Fruit fly (Drosophila melanogaster): Measurements from ENCODE around the gene CG11768.

CG11768 gene

DNA sequence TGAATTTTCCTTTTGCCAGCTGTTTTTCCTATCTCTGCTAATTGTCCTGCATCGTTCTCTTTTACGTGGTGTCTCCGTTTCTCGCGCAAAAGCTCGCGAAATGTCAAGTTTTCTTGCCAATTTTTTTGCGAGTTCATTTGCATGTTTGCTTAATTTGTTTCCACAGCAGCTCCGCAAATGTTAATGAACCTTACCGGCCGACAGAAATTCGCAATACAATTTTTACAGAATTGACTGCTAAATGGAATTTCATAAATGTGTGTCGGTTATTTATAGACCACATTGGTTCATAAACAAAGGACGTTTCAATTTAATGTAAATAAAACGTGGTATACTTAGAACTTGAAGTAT, 19.2 kb downstream of the CG11768 start:
- TF ChIP-seq CTCF (optimal IDR thresholded peaks at IDR 0.05): no peak
- no peak for TF ChIP-seq CG8478 (optimal IDR thresholded peaks at IDR 0.05)

DNA sequence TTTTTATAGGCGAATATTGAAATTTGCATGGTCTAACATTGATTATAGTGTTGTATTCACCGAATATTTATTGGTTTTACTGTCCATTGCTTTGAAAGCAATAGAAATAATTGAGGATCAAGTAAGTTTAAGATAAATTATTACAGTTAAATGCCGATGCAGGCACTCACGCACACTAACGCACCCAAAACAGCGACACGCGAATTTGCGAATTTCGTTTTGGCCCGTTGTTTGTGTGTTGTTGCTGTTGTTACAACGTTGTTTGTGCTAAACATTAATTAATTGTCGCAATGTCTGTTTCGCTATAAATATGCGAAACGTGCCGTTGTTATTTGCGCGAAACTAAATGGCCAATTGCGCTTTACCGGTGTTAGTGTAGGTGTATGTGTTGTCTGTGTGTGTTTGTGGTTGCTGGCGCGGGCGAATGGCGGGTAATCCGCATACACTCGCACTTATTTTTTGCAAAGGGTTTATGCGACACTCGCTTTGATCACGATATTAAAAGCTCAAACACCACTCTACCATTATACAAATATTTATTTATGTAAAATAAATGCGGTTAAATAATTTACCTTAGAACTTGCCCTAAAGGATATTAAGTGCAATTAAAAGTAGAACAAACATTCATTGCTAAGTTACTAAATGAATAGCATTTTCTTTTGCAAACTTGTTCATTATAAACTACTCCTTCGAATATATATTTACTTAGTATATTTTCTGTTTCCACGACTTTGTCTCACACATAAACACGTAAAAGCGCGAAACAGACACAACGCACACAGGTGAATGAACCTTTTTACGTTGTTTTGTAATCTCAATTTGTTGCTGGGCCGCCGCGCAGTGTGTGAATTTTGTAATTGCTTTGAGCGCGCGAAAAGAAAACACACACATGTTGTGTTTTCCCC, 19.9 kb downstream of the CG11768 start:
- TF ChIP-seq CG8478 (optimal IDR thresholded peaks at IDR 0.05) (no peak), CTCF (optimal IDR thresholded peaks at IDR 0.05) (no peak)

DNA sequence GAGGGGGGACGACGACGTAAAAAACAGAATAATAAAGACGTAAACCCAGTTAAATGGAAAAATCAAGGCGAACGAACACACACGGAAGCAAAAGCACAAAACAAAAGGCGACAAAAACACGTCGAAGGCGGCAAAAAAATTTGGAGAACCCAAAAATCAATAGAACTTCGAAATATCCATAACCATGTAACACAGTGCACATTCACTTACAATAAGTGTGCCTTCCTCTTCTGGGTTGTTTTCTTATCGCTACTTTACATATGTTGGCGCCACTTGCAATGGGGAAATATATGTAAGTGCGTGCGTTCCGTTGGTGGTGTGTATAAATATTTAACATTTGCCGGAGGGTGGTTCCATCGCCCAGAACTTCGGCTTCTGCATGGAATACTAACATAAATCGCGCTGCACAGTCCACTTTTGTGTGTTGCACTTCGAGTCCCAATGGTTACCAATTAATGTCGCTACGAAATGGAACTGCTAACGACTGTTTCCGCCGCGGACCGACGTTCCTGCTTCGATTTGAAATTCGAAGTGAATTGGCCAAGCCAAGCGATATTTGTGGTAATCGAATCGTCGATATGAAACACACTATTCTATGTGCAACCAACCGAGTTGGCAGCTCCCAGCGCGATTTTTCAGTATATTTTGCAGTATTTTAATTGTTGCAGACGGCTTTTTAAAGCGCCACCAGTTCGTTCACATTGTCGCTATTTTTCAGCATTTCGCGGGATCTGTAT, 20.7 kb downstream of the CG11768 start, which contains the start of the genes CG9801 and Nasp:
Gene CG9801, minus strand, starts transcription at position 542 of the 737 bp plus-strand sequence.
Gene Nasp, plus strand, starts transcription at position 665 of the 737 bp plus-strand sequence.
- TF ChIP-seq CTCF (optimal IDR thresholded peaks at IDR 0.05) (peak; percentile 45 to 51), CG8478 (optimal IDR thresholded peaks at IDR 0.05) (no peak)

DNA sequence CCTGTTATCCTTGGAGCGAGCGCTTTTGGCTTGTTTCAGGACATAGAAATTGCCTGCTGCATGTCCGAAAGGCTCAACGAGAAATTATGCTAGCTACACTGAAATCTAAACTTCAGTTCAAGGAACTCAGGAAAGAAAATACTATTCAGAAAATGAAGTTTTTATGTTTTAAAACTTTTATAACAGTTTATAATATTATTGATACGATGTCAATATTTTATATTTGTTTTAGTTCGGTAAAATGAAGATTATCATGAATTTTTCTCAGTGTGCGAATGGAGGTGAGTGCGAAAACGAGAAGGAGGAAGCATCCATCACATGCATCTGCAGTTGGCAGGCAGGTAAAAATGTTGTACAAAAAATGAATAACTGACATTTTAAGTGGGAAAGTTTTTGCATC, 21.6 kb downstream of the CG11768 start:
- TF ChIP-seq CTCF (optimal IDR thresholded peaks at IDR 0.05) (no peak), CG8478 (optimal IDR thresholded peaks at IDR 0.05) (no peak)

DNA sequence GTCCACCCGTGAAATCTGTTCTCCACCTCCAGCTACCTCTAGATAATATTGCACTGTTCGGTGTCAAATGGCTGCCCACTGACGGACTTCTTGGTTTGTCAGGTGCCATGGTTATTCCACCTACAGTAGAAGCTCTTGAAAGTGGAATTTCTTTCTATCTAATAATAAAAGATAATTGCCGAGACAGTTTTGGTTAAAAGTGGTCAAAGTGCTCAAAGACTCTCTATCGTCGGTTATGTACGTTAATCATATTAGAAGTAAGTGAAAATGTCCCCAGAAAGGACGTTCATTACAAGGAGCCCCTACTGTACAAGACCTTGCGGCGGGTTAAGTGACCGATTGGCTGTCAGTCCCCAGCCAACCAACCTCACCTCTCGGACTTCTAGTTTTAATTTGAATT, 23.8 kb downstream of the CG11768 start:
- no peak for TF ChIP-seq CTCF (optimal IDR thresholded peaks at IDR 0.05)
- TF ChIP-seq CG8478 (optimal IDR thresholded peaks at IDR 0.05): no peak

DNA sequence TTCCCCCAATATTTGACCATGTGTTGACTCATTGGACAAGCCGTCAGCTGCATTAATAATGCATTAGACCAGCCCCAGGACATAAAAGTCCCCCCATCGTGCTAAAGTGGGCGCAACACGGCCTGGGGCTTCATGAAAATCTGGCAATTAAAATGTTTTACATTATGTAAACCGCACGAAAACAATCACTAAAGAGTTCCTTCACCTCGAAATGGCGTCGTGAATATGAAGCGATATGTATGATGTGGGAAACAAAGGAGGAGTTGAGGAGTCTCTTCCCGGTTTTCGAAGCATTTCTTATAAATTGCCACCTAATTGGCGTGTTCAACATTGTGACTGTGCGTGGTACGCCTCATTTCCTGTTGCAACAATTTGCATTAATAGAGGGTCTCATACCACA, 25.3 kb downstream of the CG11768 start:
- TF ChIP-seq CTCF (optimal IDR thresholded peaks at IDR 0.05): no peak
- TF ChIP-seq CG8478 (optimal IDR thresholded peaks at IDR 0.05): no peak

DNA sequence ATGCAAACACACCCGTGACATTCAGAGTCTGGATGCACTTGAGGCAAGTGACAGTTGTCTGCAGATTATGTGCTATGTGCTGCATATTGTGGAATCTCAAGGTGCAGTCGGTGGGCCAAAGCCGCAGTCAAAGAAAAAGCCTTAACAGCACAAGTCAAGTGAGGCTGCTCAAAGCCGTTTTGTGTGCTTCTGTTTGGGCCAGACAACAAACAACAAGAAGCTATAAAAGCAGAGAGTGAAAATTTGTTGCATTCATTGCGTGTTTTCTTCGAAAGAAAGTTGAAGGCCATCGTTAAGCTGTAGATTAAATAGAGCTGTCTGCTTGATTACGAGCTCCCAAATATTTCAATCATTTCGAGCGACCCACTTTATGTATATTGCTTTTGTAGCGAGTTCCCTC, 26.1 kb downstream of the CG11768 start:
- no peak for TF ChIP-seq CTCF (optimal IDR thresholded peaks at IDR 0.05)
- TF ChIP-seq CG8478 (optimal IDR thresholded peaks at IDR 0.05): no peak

DNA sequence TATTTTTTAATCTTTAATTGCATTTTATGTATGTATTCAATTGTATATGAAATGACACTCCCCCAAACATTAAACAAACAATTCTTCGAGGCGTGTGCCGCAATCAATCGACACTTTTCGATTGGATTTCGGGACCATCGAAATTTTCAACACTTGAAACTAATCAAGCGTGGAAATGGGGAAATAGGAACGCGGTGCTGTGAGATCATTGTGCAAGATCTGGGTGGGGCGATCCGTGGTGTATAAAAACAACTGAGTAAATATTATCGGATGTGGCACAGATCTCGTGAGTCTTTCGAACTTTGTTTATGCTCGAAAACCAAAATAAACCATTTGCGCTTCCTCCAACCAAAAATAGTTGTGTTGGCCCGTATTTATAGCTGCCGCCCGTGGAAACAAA, 26.8 kb downstream of the CG11768 start:
- TF ChIP-seq CG8478 (optimal IDR thresholded peaks at IDR 0.05) (no peak), CTCF (optimal IDR thresholded peaks at IDR 0.05) (no peak)

DNA sequence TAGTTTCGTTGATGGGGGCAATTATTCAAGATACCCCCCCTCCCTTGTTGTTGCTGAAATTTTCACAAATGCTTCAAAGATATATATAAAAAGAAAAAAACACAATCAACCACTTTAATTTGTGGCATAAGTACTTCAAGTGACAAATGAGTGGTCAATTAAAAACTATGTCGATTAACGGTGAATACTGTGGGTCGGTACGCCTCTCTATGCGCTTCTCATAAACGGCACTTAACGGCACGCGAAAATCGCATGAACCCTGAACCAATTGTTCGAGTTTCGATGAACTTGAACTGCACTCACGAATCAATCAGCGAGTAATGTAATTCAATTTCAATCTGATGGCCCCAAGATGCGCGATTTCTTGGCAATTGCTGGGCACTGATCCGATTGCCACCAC, 27.9 kb downstream of the CG11768 start:
- TF ChIP-seq CG8478 (optimal IDR thresholded peaks at IDR 0.05) (no peak), CTCF (optimal IDR thresholded peaks at IDR 0.05) (no peak)

DNA sequence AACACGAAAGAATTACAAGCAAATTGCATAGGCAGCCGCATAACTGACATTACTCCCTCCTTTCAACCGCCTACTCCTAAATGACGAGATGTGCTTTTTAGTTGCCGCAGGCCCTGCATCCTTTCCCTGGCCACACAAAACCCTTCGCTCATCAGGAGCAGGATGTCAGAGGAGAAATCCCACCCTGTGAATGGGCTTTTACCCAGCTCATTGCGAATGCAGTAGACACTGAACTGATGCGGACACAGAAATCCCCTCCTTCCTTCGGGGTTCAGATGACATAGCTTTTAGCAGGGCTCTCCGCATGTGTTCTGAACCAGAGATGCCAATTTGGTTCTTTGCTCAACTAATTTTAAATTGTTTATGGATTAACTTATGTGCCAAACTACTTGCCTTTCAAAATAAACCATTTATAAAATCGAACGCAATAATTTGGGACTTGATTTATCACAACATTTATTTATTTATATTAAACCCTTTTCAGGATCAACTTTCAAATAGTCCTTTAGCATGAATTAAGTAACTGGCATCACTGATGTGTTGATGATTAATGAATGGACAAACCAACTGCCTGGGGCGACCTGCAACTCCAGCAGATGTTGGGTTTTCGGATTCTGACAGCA, 28.7 kb downstream of the CG11768 start:
- no peak for TF ChIP-seq CG8478 (optimal IDR thresholded peaks at IDR 0.05)
- TF ChIP-seq CTCF (optimal IDR thresholded peaks at IDR 0.05): no peak

DNA sequence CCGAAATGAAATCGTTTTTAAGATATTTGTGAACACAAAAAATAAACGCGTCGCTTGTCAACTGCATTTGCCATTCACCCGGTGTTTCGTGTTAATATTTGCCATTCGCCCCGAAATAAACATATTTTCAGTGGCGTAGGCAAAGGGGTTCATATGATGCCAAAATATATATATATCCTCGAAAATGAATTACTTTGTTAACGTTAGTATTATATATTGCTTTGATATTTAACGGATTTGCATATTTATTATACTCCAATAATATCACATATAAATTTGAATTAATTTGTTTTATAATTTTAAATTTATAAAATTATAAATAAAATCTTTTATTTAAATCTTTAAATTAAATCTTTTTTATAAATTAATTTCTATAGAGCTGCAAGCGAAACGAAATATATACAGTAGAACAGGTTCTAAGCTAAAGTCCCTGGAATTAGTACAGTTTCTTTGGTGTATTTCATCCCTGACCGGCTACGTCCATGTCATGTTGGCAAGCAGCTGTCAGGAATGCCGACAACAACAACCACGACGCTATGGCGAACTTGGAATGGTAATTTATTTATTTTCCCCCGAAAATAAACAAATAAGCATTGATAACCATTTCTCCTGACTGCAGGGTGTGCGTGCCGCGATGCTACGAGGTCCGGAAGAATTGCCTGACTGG, 36.3 kb downstream of the CG11768 start, which contains the start of the genes M1BP and CG8202:
Gene M1BP, minus strand, starts transcription at position 102 of the 667 bp plus-strand sequence.
Gene CG8202, plus strand, starts transcription at position 495 of the 667 bp plus-strand sequence.
- TF ChIP-seq CG8478 (optimal IDR thresholded peaks at IDR 0.05) (no peak), CTCF (optimal IDR thresholded peaks at IDR 0.05) (no peak)

DNA sequence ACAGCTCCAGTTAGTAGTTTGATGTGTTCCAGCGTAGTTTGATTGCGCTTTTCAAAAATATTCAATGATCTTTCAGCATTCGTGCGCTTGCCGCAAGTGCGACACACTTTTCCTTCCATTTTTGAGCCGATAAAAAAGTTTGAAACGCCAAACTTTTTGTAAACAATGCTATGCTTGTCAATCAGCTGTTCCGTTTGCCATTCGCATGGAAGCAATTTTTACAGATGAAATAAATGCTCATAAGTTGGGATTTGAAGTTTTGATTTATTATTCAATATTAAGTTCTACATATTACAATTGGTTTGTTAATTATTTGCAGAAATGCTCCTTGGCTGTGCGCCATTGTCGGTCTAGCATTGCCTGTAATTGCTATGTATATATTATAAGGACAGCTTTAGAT, 38.5 kb downstream of the CG11768 start, which contains the start of gene ranshi:
Gene ranshi, minus strand, starts transcription at position 152 of the 400 bp plus-strand sequence.
- no peak for TF ChIP-seq CG8478 (optimal IDR thresholded peaks at IDR 0.05)
- TF ChIP-seq CTCF (optimal IDR thresholded peaks at IDR 0.05): no peak

DNA sequence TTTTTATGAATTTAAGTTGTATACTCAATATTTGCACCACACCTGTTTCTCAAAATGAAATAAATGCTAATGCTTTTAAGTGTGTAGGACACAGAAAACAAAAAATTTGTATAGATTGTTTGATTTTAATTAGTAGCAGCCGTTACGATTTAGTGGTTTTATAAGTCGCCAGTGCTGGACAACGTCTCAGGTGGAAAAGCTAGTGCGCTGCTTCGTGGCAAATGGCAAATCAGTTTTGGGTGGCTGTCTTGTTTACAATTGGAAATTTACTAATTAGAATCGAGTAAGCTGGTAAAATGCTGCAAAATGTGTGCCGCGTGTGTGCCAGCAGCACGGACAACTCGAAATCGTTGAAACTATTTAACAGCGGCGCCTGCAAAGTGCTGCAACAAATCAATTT, 41.4 kb downstream of the CG11768 start, which contains the start of gene CG8159:
Gene CG8159, plus strand, starts transcription at position 223 of the 400 bp plus-strand sequence.
- TF ChIP-seq CG8478 (optimal IDR thresholded peaks at IDR 0.05) (no peak), CTCF (optimal IDR thresholded peaks at IDR 0.05) (no peak)

DNA sequence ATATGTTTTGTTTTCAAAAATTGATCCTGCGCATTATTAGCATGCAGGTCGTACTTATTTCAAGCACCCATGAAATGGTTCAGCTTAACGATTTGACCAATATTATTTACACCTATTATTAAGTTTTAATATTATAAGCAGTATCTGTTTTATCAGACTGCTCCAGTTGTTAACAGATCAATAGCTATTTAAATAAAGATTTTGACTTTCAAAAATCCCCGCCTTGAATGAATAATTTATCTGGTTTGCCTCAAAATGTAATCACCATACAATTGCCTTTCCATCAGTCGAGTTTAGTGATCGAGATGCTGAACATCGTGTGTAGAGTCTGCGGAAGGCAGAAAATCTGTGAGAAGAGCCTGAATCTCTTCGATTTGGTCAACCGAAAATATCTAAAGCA, 42.8 kb downstream of the CG11768 start, which contains the start of gene ouib:
Gene ouib, plus strand, starts transcription at position 301 of the 400 bp plus-strand sequence.
- TF ChIP-seq CG8478 (optimal IDR thresholded peaks at IDR 0.05) (no peak), CTCF (optimal IDR thresholded peaks at IDR 0.05) (no peak)
